Comparison of ENCODE assay signal across 2 worm cellular contexts in genomic region chrII:4370842-4371241, ce11.
TF ChIP-seq lines count a peak whose summit lies in the region.

No protein-coding gene starts in this region.

TF ChIP-seq in whole organism, L3 larva, 47 proteins besides CTCF, POLR2A, EP300 and RAD21:
- TF ChIP-seq nhr-28 (tag; optimal IDR thresholded peaks at IDR 0.05; lab: Kevin White, UChicago) (no peak), pha-4 (tag; optimal IDR thresholded peaks at IDR 0.05; lab: Kevin White, UChicago) (peak; percentile 78), elt-2 (tag; optimal IDR thresholded peaks at IDR 0.05; lab: Kevin White, UChicago) (peak; percentile 0)

TF ChIP-seq in whole organism, L4 larva, 104 proteins besides CTCF, POLR2A, EP300 and RAD21:
- TF ChIP-seq daf-16 (GFP tag; optimal IDR thresholded peaks at IDR 0.05; lab: Kevin White, UChicago) (no peak), daf-16 (tag; optimal IDR thresholded peaks at IDR 0.05; lab: Kevin White, UChicago) (peak; percentile 56), daf-8 (GFP tag; IDR thresholded peaks at IDR 0.05; lab: Robert Waterston, UW) (no peak), F44E2.7 (GFP tag; IDR thresholded peaks at IDR 0.05; lab: Robert Waterston, UW) (no peak)
TF ChIP-seq in whole organism, L4 larva: peak in this region for 1.

Comparison
In these comparisons a context has a peak if more than half of its experiments do, and no peak if none do; other contexts are left out.
1. Of the 28 proteins assayed by ChIP-seq in both whole organism, L4 larva and whole organism, L3 larva: peak only in whole organism, L4 larva: none; only in whole organism, L3 larva: pha-4; in both: none; in neither: 27.